Fruit fly (Drosophila melanogaster): ENCODE data around the gene Nufip.

Gene Nufip

DNA sequence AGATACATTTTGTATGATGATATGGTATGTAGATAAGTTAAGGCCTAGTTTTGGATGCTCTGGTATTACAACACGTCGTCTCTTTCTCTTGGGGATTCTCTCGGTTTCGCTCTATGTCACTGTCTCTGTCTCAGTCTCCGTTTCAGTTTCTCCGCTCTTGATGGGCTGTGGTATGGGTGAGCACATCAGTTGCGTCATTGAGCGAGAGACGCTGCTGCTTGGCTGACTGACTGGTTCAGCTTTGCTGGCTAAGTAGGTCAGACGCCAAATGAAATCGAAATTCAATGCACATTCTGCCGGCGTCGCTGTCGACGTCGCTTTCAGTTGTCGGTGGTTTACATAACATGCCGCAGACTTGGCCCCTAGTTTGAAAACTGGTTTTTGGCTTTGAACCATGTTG lies 5.7 kb upstream of the Nufip start (continued):
- peak; percentile 99 for TF ChIP-seq Blimp-1 (GFP tag; optimal IDR thresholded peaks at IDR 0.05)
- TF ChIP-seq vvl (GFP tag; IDR thresholded peaks at IDR 0.05), result peak; percentile 32; the same call in 1 of the 2 replicates
- TF ChIP-seq chinmo (GFP tag; IDR thresholded peaks at IDR 0.05; ENCODE audit: partially characterized antibody), result peak; percentile 99
- no peak for TF ChIP-seq CG3726 (GFP tag; IDR thresholded peaks at IDR 0.05)
- peak; percentile 63 for TF ChIP-seq Med (GFP tag)
- TF ChIP-seq gcm2 (GFP tag; optimal IDR thresholded peaks at IDR 0.05), result no peak
- peak; percentile 73 for TF ChIP-seq CG8290 (GFP tag; optimal IDR thresholded peaks at IDR 0.05)
- no peak for TF ChIP-seq CG8290 (tag; optimal IDR thresholded peaks at IDR 0.05)
- peak; percentile 33; the same call in 1 of the 2 replicates for TF ChIP-seq Drgx (GFP tag; IDR thresholded peaks at IDR 0.05)
- peak; percentile 22 for TF ChIP-seq CG12219 (GFP tag; optimal IDR thresholded peaks at IDR 0.05)
- TF ChIP-seq CG7357 (GFP tag; IDR thresholded peaks at IDR 0.05), result no peak
- peak; percentile 23; the same call in 1 of the 2 replicates for TF ChIP-seq CG13287 (GFP tag; IDR thresholded peaks at IDR 0.05; ENCODE audit: partially characterized antibody)
- no peak for TF ChIP-seq Atf-2 (GFP tag; optimal IDR thresholded peaks at IDR 0.05)
- TF ChIP-seq en (GFP tag; optimal IDR thresholded peaks at IDR 0.05), result no peak
- peak; percentile 27 for TF ChIP-seq CG12769 (tag; optimal IDR thresholded peaks at IDR 0.05)
- no peak for TF ChIP-seq CG31224 (GFP tag; IDR thresholded peaks at IDR 0.05)
- no peak for TF ChIP-seq MBD-R2 (GFP tag; IDR thresholded peaks at IDR 0.05)
- TF ChIP-seq Fer3 (tag; optimal IDR thresholded peaks at IDR 0.05), result no peak
- TF ChIP-seq CG13424 (tag; optimal IDR thresholded peaks at IDR 0.05), result no peak
- TF ChIP-seq zen2 (GFP tag; IDR thresholded peaks at IDR 0.05; ENCODE audit: partially characterized antibody), result peak; percentile 29; the same call in 1 of the 3 replicates
- no peak for TF ChIP-seq Ptx1 (GFP tag; IDR thresholded peaks at IDR 0.05)
- no peak for TF ChIP-seq CG2712 (tag; optimal IDR thresholded peaks at IDR 0.05)
- TF ChIP-seq CG3065 (GFP tag; optimal IDR thresholded peaks at IDR 0.05), result no peak
- peak; percentile 63 for TF ChIP-seq pros (GFP tag; optimal IDR thresholded peaks at IDR 0.05)
- no peak for TF ChIP-seq CG18619 (GFP tag; optimal IDR thresholded peaks at IDR 0.05)
- no peak for TF ChIP-seq nau (GFP tag; optimal IDR thresholded peaks at IDR 0.05)
- TF ChIP-seq yki (optimal IDR thresholded peaks at IDR 0.05), result peak; percentile 19
- TF ChIP-seq ftz-f1 (GFP tag; optimal IDR thresholded peaks at IDR 0.05), result peak; percentile 15
- TF ChIP-seq CG2116 (GFP tag; optimal IDR thresholded peaks at IDR 0.05), result no peak
- 0 out of 3 replicates have a peak, but pooled peaks have one; percentile 50 for TF ChIP-seq so (GFP tag; IDR thresholded peaks at IDR 0.05)
- TF ChIP-seq HLHmδ (GFP tag; optimal IDR thresholded peaks at IDR 0.05), result peak; percentile 77
- TF ChIP-seq chm (GFP tag; IDR thresholded peaks at IDR 0.05), result peak; percentile 52; the same call in 1 of the 2 replicates
- no peak for TF ChIP-seq CG31388 (GFP tag; optimal IDR thresholded peaks at IDR 0.05)
- no peak for TF ChIP-seq D19B (GFP tag; optimal IDR thresholded peaks at IDR 0.05)
- TF ChIP-seq Pdp1 (GFP tag; optimal IDR thresholded peaks at IDR 0.05), result peak in 1 of 2 experiments; percentile 97
- TF ChIP-seq D19A (tag; optimal IDR thresholded peaks at IDR 0.05), result no peak
- TF ChIP-seq Deaf1 (tag; optimal IDR thresholded peaks at IDR 0.05), result peak; percentile 40
- 0 out of 3 replicates have a peak, but pooled peaks have one; percentile 63 for TF ChIP-seq z (GFP tag; IDR thresholded peaks at IDR 0.05)
- TF ChIP-seq CG16815 (GFP tag; optimal IDR thresholded peaks at IDR 0.05), result no peak

- TF ChIP-seq pfk (GFP tag; optimal IDR thresholded peaks at IDR 0.05) (no peak), Ets97D (GFP tag; optimal IDR thresholded peaks at IDR 0.05) (no peak), vvl (GFP tag; IDR thresholded peaks at IDR 0.05) (0 out of 2 replicates have a peak, but pooled peaks have one; percentile 19), CG32532 (GFP tag; IDR thresholded peaks at IDR 0.05) (no peak), CG8765 (GFP tag; IDR thresholded peaks at IDR 0.05) (no peak), chinmo (GFP tag; IDR thresholded peaks at IDR 0.05; ENCODE audit: partially characterized antibody) (no peak), wdn (GFP tag; IDR thresholded peaks at IDR 0.05) (no peak), jigr1 (GFP tag; IDR thresholded peaks at IDR 0.05) (no peak), CG7372 (GFP tag; IDR thresholded peaks at IDR 0.05) (no peak), pita (GFP tag; optimal IDR thresholded peaks at IDR 0.05) (no peak), crc (GFP tag; optimal IDR thresholded peaks at IDR 0.05) (no peak), CG4820 (GFP tag; optimal IDR thresholded peaks at IDR 0.05) (no peak), H2.0 (GFP tag; IDR thresholded peaks at IDR 0.05) (no peak), CG11560 (tag; IDR thresholded peaks at IDR 0.05) (no peak), gt (GFP tag; IDR thresholded peaks at IDR 0.05) (no peak), CG10267 (tag; optimal IDR thresholded peaks at IDR 0.05) (no peak), grau (tag; optimal IDR thresholded peaks at IDR 0.05) (no peak)
Observed at dm6 chr3L:18749807-18750206, 1.6 kb upstream of the Nufip start.

All from whole organism, embryonic.